Fruit fly (Drosophila melanogaster) whole organism: ENCODE data around the gene Gprk2.
A peak's percentile ranks its signal among the peaks of the same experiment; 100 is the strongest.

ENCODE experiments used
- CG8478 ChIP-seq: fragments of >200 bp; optimal IDR thresholded peaks from 2 replicates; lab custom pipeline; 2018; ENCODE audit warnings: inconsistent platforms
- Dll ChIP-seq: fragments of >200 bp; optimal IDR thresholded peaks from 2 replicates; lab custom pipeline; 2017
- EcR ChIP-seq, 2 experiments: fragments of >200 bp; optimal IDR thresholded peaks; 2 replicates each; lab custom pipeline; 2017; ENCODE audit warnings: missing biosample characterization in 2 of 2, missing genetic modification characterization in 2 of 2, missing genetic modification reagents in 2 of 2
- pan ChIP-seq: fragments of >200 bp; optimal IDR thresholded peaks from 2 replicates; lab custom pipeline; 2017
- psq ChIP-seq: fragments of >200 bp; optimal IDR thresholded peaks from 2 replicates; lab custom pipeline; 2017
- usp ChIP-seq: fragments of >200 bp; optimal IDR thresholded peaks from 2 replicates; lab custom pipeline; 2017; ENCODE audit warnings: missing biosample characterization, missing genetic modification characterization, mixed read lengths

Gene Gprk2

DNA sequence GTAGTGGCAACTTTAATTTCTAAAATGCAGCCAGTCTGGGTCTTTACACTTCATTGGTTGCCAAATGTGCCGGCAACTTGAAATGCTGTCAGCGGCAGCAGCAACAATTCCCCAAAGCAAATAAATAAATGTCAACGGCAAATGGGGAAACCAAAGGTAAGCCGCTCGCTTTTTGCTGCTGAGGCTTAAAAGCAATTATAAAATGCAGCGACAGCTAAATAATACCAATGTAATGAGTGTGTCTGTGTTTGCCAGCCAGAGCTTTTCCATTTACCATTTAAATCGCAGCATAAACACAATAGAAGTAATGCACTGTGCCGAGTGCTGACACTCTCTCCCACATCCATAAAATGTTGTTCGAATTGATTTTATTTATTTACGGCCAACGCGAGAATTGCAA is 35.5 kb downstream of the Gprk2 start:
- TF ChIP-seq usp (GFP tag; lab: Kevin White, UChicago) (no peak), pan (lab: Kevin White, UChicago) (no peak), CG8478 (lab: Kevin White, UChicago) (no peak), psq (lab: Kevin White, UChicago) (no peak), Dll (lab: Kevin White, UChicago) (no peak), EcR (GFP tag; optimal IDR thresholded peaks at IDR 0.05; lab: Kevin White, UChicago) (no peak)

DNA sequence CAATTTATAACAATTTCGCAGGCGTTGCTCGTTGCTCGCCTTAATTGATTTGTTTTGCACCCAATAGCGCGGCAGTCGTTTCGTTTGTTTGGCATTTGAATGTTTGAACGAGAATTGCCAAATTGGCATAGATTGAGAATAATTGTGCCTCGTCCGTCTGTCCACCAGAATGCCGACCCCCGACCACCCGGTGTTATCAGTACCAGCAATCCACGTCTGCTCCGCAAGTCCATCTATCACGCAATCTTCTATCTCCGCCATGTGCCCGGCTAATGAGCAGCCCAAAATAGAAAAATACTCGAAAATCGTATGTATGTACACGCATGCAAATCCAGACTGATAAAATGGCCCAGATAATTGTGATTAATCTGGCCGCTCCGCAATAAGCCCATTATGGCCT is 38.0 kb downstream of the Gprk2 start:
- TF ChIP-seq pan (lab: Kevin White, UChicago) = no peak
- TF ChIP-seq psq (lab: Kevin White, UChicago) = no peak
- TF ChIP-seq Dll (lab: Kevin White, UChicago) = no peak
- no peak for TF ChIP-seq EcR (GFP tag; optimal IDR thresholded peaks at IDR 0.05; lab: Kevin White, UChicago)
- no peak for TF ChIP-seq CG8478 (lab: Kevin White, UChicago)
- TF ChIP-seq usp (GFP tag; lab: Kevin White, UChicago) = no peak

DNA sequence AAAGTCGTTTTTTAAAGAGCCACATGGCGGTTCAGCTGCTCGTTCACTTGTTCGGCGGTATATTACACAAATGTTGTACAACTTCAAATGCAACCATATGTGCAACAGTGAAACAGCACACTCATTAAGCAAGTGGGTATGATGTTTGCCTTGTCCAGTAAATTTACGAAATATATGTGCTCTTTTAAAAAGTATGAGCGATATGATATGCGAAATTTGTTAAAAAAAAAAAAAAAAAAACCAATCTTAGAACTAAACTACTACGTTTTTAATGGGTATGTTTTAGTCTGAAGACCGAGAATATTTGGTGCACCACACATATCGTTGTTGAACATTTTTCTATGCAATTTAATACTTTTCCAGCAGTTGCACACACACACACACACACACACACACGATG is 38.4 kb downstream of the Gprk2 start:
- TF ChIP-seq CG8478 (lab: Kevin White, UChicago) (no peak), pan (lab: Kevin White, UChicago) (no peak)

DNA sequence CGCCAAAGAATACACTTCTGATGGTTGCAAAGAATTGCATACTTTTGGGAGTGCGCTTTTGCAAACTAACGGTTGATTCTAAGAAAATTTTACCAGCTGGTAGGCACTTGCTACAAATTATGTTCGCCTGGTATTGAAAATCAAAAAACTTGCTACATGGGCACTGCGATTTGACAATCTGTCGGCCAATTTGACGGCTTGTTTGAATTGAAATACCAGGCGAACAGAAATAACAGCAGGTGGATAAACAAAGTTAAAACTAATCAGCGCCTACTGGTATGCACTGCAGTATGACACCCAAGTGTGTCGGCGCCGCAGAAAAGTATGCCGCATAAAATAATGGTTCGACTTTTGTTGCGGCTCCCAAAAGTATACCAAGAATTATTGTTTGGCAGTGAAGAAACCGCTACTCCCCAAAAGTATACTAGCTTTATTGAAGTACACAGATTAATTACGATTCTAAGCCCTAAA is 53.0 kb downstream of the Gprk2 start:
- TF ChIP-seq psq (lab: Kevin White, UChicago) (no peak), Dll (lab: Kevin White, UChicago) (no peak)

DNA sequence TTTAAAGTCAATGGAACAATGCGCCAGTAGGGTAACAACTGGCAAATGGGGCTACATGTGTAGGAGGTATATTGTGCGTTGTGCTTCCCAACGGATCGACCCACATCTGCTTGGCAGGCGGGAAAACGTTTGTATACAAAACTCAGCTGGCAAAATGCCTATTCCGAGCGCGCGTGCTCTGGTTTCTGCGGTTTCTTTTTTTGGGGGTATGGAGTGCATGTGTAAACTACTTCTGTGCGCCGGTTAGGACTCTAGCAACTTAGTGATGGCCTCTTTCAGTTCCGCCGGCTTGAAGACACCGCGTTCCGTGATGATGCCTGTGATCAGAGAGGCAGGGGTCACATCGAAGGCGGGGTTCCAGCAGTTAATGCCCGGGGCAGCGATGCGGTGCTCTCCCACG is 54.7 kb downstream of the Gprk2 start, which contains the start of gene Loxl1:
Loxl1 (minus strand) TSS at position 101 of the 400 bp plus-strand sequence.
- TF ChIP-seq CG8478 (lab: Kevin White, UChicago) (no peak), usp (GFP tag; lab: Kevin White, UChicago) (no peak), psq (lab: Kevin White, UChicago) (no peak), Dll (lab: Kevin White, UChicago) (no peak), pan (lab: Kevin White, UChicago) (no peak), EcR (GFP tag; optimal IDR thresholded peaks at IDR 0.05; lab: Kevin White, UChicago) (no peak)

DNA sequence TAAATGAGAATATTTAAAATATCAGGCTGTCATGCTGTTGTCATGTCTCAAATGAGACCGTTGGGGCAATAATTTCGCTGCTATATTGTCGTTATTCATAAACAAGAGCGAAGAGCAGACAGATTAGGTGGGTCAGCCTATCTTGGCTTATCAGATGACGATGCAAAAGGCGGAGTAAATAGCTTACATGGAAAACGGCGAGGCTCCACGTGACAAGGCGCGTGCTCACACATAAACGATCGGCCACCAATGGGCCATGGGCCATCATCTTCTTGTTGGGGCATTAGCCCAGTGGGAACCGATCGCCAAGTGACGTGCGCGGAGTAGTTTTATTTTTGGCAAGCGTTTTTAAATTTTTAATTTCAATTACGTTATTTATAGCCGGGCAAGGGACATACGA is 56.2 kb downstream of the Gprk2 start:
- TF ChIP-seq CG8478 (lab: Kevin White, UChicago) = no peak
- no peak for TF ChIP-seq pan (lab: Kevin White, UChicago)
- no peak for TF ChIP-seq Dll (lab: Kevin White, UChicago)
- TF ChIP-seq usp (GFP tag; lab: Kevin White, UChicago) = no peak

DNA sequence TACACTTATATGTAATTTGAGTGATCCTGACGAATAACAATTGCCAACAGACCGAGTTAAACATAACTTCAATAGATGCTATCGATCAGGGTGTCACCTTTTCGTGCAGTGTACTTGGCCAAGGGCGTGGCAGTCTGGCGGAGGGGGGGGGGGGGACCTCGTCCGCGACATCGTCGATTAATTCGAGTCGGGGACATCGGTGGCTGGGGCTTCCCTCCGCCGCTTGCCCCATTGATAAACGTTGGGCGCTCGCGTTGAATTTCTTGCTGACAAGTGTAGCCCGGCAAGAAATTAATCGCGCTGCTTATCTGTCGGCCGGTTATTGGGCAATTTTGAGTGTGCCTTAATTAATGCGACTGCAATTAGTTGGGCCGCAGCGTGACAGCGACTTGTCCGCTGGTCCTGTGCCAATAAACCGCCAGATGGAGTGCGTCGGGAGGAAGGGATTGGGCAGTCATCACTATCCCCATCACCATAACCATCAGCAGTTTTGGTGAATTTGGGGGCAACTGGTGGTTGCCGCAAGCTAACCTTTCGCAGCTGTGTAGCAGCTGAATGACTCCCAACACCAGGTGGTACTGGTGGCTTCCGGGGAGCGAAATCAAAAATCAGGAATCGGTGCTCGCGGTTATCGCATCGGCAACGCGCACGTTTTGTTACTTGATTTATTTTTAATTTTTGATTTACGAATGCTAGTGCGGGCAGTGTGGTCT is 57.4 kb downstream of the Gprk2 start:
- TF ChIP-seq psq (lab: Kevin White, UChicago) (no peak), Dll (lab: Kevin White, UChicago) (peak; percentile 23)

DNA sequence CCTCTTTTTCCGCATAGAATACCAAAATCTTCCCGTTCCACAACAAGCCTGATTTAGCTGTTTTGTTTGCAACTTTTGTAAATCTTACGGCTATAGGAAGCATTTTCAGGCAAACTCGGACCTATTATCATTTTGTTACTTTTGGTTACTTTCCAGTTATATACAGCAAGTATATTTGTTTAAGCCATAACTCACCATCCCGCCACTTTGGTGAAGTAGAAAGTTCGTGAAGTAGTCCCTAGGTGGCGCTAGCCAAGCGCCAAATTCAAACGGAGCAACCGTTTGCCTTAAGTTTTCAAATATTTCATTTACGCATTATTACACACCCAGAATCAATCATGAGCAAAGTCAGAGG is 57.9 kb downstream of the Gprk2 start, which contains the start of the genes CG11334 and CG11333:
CG11334 (minus strand) TSS at position 26 of the 355 bp plus-strand sequence.
CG11333 (plus strand) TSS at position 290 of the 355 bp plus-strand sequence.
- no peak for TF ChIP-seq Dll (lab: Kevin White, UChicago)
- no peak for TF ChIP-seq pan (lab: Kevin White, UChicago)
- TF ChIP-seq psq (lab: Kevin White, UChicago) = no peak
- no peak for TF ChIP-seq CG8478 (lab: Kevin White, UChicago)

DNA sequence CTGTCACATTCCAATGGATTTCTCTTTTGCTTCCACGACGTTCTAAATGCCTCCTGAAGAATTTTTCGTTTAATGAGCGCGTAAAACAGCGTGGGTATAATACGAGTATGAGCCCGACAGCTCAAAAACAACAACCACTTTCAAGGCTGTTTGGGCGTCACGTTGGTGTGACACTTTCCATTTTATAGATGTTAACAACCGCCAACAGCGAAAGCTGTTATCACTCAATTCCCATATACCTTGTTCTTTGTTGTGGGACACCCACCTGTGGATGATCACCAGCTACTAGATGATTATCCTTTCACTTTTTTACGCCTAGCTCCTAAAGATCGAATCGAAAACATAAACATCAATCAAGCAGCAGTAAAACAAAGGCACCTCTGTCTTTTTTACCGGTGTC is 72.1 kb downstream of the Gprk2 start:
- TF ChIP-seq EcR (GFP tag; optimal IDR thresholded peaks at IDR 0.05; lab: Kevin White, UChicago) (no peak), psq (lab: Kevin White, UChicago) (no peak), CG8478 (lab: Kevin White, UChicago) (no peak), pan (lab: Kevin White, UChicago) (no peak), Dll (lab: Kevin White, UChicago) (no peak), usp (GFP tag; lab: Kevin White, UChicago) (no peak)

DNA sequence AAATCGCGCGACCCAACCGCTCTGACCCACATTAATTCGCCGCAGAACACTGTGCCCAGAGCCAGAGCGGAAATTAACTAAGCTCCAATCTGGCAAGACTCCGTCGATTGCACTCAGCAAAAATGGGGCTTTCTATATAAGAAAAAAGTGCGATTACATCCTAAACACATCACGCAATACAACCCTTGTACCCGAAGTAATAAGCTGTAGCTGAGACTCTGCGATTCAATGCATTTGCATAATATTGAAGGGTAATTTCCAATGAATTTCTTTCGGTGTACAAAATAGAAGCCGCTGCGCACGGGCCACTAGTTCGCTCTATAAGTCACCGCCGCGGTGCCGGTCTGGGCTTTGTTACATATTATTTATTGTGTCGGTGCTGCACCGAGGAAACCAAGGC is 77.1 kb downstream of the Gprk2 start:
- TF ChIP-seq psq (lab: Kevin White, UChicago) (no peak), CG8478 (lab: Kevin White, UChicago) (no peak), EcR (GFP tag; optimal IDR thresholded peaks at IDR 0.05; lab: Kevin White, UChicago) (no peak), Dll (lab: Kevin White, UChicago) (no peak)

DNA sequence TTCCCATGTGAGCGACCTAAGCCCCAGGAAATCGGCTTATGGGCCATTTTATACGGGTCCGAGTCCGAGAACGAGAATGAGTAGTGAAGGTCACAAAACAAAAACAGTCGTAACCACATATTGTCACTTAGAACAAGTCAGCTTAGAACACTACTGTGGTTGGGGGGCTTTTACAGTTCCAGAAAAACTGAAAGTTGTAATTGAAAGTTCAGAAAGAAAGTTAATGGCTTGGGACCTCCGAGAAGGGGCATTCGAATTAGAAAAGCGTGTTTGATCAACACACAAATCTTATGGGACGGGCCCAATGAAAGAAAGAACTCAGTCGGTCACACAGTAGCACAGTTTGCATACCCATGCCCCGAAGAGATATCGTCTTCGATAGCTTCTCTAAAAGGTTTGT is 78.0 kb downstream of the Gprk2 start:
- TF ChIP-seq Dll (lab: Kevin White, UChicago) (no peak), pan (lab: Kevin White, UChicago) (no peak), EcR (GFP tag; optimal IDR thresholded peaks at IDR 0.05; lab: Kevin White, UChicago) (no peak), psq (lab: Kevin White, UChicago) (no peak), CG8478 (lab: Kevin White, UChicago) (no peak), usp (GFP tag; lab: Kevin White, UChicago) (no peak)

DNA sequence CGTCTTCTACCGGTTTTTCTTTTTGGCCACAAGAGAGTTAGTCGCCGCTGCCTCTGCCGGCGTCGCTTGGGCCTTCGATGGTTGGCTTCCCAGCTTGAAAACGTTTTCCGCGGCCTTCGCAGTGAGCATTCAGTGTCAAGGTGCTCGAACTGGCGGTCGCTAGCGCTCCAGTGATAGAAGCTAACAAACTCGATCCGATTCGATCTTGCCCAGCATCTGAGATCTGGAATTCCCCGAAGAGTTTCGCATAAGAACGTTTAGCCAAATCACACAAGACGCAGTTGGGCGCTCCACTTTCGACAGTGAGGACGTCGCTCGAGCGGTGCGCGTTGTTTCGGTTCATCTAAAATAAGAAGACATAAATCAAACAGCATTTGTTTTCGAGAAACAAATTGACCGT is 94.1 kb downstream of the Gprk2 start, which contains the start of gene mey:
mey (plus strand) TSS at position 122 of the 400 bp plus-strand sequence.
- no peak for TF ChIP-seq pan (lab: Kevin White, UChicago)
- TF ChIP-seq EcR (GFP tag; optimal IDR thresholded peaks at IDR 0.05; lab: Kevin White, UChicago) = no peak
- no peak for TF ChIP-seq psq (lab: Kevin White, UChicago)
- TF ChIP-seq usp (GFP tag; lab: Kevin White, UChicago) = no peak
- no peak for TF ChIP-seq CG8478 (lab: Kevin White, UChicago)
- no peak for TF ChIP-seq Dll (lab: Kevin White, UChicago)
